Worm (Caenorhabditis elegans): ENCODE results near the gene F20D6.12.

Gene F20D6.12

DNA sequence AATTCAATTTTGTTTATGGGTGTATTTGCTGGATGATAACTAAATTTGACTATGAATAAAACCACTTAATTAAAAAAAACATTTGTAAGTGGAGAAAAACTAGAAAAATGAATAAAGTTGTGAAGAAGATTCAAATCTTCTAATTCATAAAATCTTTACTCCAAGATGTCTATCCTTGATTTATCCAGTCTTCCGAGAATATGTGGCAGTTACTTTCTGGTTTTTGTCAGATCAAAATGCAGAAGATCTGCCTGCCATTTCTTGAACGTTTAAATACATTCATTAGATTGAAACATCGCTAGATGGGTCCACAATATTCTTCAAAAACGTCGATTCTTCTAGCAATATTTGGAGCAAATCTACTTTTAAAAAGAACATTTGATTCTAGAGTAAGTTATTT, 4.2 kb downstream of the F20D6.12 start, which contains the start of gene F20D6.2:
TSS of gene F20D6.2 (plus strand) at position 301 of the 400 bp plus-strand sequence.
- no peak for TF ChIP-seq ceh-24 (tag; optimal IDR thresholded peaks at IDR 0.05)
- TF ChIP-seq sdc-2 (tag; optimal IDR thresholded peaks at IDR 0.05), result no peak
- TF ChIP-seq ama-1 (optimal IDR thresholded peaks at IDR 0.05), result no peak
- TF ChIP-seq T23F11.4 (GFP tag; optimal IDR thresholded peaks at IDR 0.05), result no peak
- TF ChIP-seq tbx-7 (tag; optimal IDR thresholded peaks at IDR 0.05), result no peak
- no peak for TF ChIP-seq dmd-4 (tag; optimal IDR thresholded peaks at IDR 0.05; ENCODE audit: borderline replicate concordance)
- no peak for TF ChIP-seq ets-4 (tag; optimal IDR thresholded peaks at IDR 0.05)
- no peak for TF ChIP-seq ceh-18 (tag; optimal IDR thresholded peaks at IDR 0.05)
- no peak for TF ChIP-seq pax-1 (tag; optimal IDR thresholded peaks at IDR 0.05)
- no peak for TF ChIP-seq elt-2 (tag; optimal IDR thresholded peaks at IDR 0.05)

DNA sequence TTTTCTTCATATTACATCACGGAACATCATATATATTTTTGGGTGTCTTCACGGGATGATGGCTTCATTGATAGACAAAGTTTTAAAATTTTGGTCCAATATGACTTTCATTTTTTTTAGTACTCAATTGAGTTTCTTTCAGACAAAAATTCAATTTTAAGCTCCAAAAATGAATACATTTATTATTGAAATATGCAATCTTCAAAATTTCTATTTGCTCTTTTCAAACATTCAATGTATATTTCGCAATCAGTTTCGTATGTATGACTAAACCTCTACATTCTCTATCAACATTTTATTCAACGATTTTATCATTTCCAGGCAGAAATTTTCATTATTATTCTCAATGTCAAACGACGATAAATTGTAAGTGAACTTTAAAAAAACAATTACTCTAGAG, 6.5 kb downstream of the F20D6.12 start, which contains the start of gene srp-8:
TSS of gene srp-8 (plus strand) at position 301 of the 400 bp plus-strand sequence.
- TF ChIP-seq che-1 (tag; optimal IDR thresholded peaks at IDR 0.05), result no peak

DNA sequence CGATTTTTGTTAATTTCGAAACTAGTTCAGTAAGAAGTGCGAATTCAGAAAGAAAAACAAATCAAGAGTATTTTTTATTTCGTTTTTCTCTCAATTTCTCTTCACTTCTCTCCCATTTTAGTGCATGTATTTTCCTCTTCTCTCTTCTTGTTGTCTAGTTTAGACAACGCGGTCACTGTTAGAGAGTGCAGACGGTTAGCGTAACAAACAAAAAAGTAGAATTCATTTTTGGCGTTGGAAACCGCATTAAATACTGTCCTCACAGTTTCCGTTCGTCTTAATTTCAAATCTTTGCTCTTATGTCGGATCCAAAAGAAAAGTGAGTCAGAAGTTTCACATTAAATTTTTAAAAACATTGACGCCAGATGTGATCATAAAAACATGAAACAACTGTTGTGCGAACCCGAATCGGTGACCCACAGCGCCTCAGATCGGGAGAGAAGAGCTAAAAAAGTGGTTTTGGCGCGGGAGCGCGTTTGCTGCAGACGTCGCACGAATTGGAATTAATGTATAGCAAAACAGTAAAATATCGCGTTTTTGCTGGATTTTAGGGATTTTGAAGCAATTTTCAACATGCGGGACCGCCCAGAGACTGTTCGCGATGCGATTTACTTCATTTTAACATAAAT, 10.9 kb downstream of the F20D6.12 start, which contains the start of gene srp-7:
TSS of gene srp-7 (plus strand) at position 213 of the 629 bp plus-strand sequence.
- no peak for TF ChIP-seq fax-1 (tag; optimal IDR thresholded peaks at IDR 0.05)
- TF ChIP-seq ets-4 (tag; optimal IDR thresholded peaks at IDR 0.05), result no peak
- TF ChIP-seq unc-86 (tag; optimal IDR thresholded peaks at IDR 0.05), result no peak
- no peak for TF ChIP-seq ceh-48 (tag; optimal IDR thresholded peaks at IDR 0.05)
- no peak for TF ChIP-seq lim-6 (tag; optimal IDR thresholded peaks at IDR 0.05)
- no peak for TF ChIP-seq dmd-4 (tag; optimal IDR thresholded peaks at IDR 0.05; ENCODE audit: borderline replicate concordance)
- no peak for TF ChIP-seq F13H6.1 (tag; optimal IDR thresholded peaks at IDR 0.05)
- no peak for TF ChIP-seq ceh-9 (tag; optimal IDR thresholded peaks at IDR 0.05)
- TF ChIP-seq hlh-8 (tag; optimal IDR thresholded peaks at IDR 0.05), result no peak
- TF ChIP-seq K09A11.1 (tag; optimal IDR thresholded peaks at IDR 0.05; ENCODE audit: insufficient read depth), result no peak
- TF ChIP-seq ceh-30 (tag; optimal IDR thresholded peaks at IDR 0.05), result no peak
- TF ChIP-seq pag-3 (tag; optimal IDR thresholded peaks at IDR 0.05; ENCODE audit: borderline replicate concordance), result no peak
- TF ChIP-seq pros-1 (tag; optimal IDR thresholded peaks at IDR 0.05), result no peak
- TF ChIP-seq ceh-34 (tag; optimal IDR thresholded peaks at IDR 0.05), result no peak
- no peak for TF ChIP-seq lin-11 (tag; optimal IDR thresholded peaks at IDR 0.05)

DNA sequence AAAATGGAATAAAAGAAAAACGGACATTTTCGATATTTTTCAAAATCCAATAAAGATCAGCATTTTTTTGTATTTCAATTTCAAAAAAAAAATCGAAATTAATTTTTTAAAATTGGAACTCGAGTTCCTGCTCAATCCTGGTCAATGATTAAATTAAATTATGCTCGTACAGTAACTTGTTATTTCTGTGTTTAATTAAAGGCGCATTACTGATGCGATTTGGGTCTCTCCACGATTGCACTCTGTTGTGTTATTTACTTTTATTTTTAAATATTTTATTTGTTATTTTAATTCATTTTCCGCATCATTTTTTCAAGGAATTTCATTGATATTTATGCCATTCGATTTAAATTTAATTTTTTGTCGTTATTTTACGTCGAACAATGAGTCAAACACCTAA, 11.6 kb downstream of the F20D6.12 start:
- no peak for TF ChIP-seq nhr-11 (tag; optimal IDR thresholded peaks at IDR 0.05)
- TF ChIP-seq ceh-34 (tag; optimal IDR thresholded peaks at IDR 0.05), result no peak
- TF ChIP-seq elt-4 (tag; optimal IDR thresholded peaks at IDR 0.05), result no peak
- TF ChIP-seq pros-1 (tag; optimal IDR thresholded peaks at IDR 0.05), result no peak
- no peak for TF ChIP-seq npax-4 (tag; optimal IDR thresholded peaks at IDR 0.05)
- no peak for TF ChIP-seq ceh-30 (tag; optimal IDR thresholded peaks at IDR 0.05)
- no peak for TF ChIP-seq ceh-48 (tag; optimal IDR thresholded peaks at IDR 0.05)
- TF ChIP-seq Y22D7AL.16 (tag; optimal IDR thresholded peaks at IDR 0.05), result no peak

DNA sequence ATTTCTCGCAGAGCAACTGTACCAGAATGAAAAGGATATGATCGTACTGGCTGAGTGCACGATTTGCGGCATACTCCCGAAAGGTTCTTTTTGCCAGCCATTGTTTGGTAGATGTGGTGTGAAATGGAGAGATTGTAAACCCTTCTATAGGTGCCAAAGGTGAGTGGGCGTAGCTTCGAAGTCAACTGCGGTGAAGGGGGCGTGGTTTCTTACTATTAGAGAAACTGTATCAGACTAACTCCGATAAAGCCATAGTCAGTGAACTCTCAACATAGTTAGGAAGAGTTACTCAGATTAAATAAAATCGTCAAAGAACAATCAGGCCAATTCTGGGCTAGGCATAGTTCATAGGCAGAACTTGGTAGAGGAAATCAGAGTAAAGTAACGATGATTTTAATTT, 12.6 kb downstream of the F20D6.12 start, which contains the start of gene F20D6.9:
TSS of gene F20D6.9 (minus strand) at position 101 of the 400 bp plus-strand sequence.
- TF ChIP-seq C08G9.2 (tag; optimal IDR thresholded peaks at IDR 0.05), result no peak
- no peak for TF ChIP-seq ceh-6 (GFP tag; optimal IDR thresholded peaks at IDR 0.05)
- TF ChIP-seq ceh-34 (tag; optimal IDR thresholded peaks at IDR 0.05), result no peak
- TF ChIP-seq hlh-13 (GFP tag; optimal IDR thresholded peaks at IDR 0.05), result no peak
- no peak for TF ChIP-seq T23F11.4 (GFP tag; optimal IDR thresholded peaks at IDR 0.05)
- no peak for TF ChIP-seq Y22D7AL.16 (tag; optimal IDR thresholded peaks at IDR 0.05)
- no peak for TF ChIP-seq pag-3 (tag; optimal IDR thresholded peaks at IDR 0.05; ENCODE audit: borderline replicate concordance)
- TF ChIP-seq eyg-1 (tag; optimal IDR thresholded peaks at IDR 0.05), result no peak
- TF ChIP-seq tbx-2 (tag; optimal IDR thresholded peaks at IDR 0.05), result no peak
- no peak for TF ChIP-seq pqm-1 (tag; optimal IDR thresholded peaks at IDR 0.05)
- no peak for TF ChIP-seq ref-2 (tag; optimal IDR thresholded peaks at IDR 0.05)
- TF ChIP-seq tbx-7 (tag; optimal IDR thresholded peaks at IDR 0.05), result no peak
